Worm (Caenorhabditis elegans) whole organism, early embryonic: ENCODE results near the gene clec-2.

Experiments used
- F13C5.2 ChIP-seq: sonication (generic microtip); optimal IDR thresholded peaks from 2 replicates; lab custom pipeline; 2017; ENCODE audit warnings: mild to moderate bottlenecking, missing genetic modification characterization, inconsistent platforms, missing compliant biosample characterization
- aly-1 ChIP-seq: sonication (generic microtip); optimal IDR thresholded peaks from 2 replicates; lab custom pipeline; 2016; ENCODE audit warnings: missing genetic modification characterization, missing compliant biosample characterization
- ama-1 ChIP-seq: fragments of 150-350 bp; optimal IDR thresholded peaks from 2 replicates; lab custom pipeline; 2014
- ceh-13 ChIP-seq: fragments of 200-800 bp; sonication (Bioruptor generic); optimal IDR thresholded peaks from 2 replicates; lab custom pipeline; 2018; ENCODE audit warnings: mild to moderate bottlenecking, missing genetic modification characterization, missing compliant biosample characterization
- ets-7 ChIP-seq: sonication (generic microtip); optimal IDR thresholded peaks from 2 replicates; lab custom pipeline; 2016; ENCODE audit warnings: missing genotype, missing genetic modification characterization, missing compliant biosample characterization
- flt-1 ChIP-seq: fragments of 200-800 bp; sonication (Bioruptor generic); IDR thresholded peaks from 2 replicates; pipeline ENCODE4 v1.3.6; 2022; ENCODE audit warnings: missing genetic modification characterization, missing compliant biosample characterization
- pes-1 ChIP-seq: fragments of 200-800 bp; sonication (Bioruptor generic); IDR thresholded peaks from 2 replicates; pipeline ENCODE4 v1.3.6; 2022; ENCODE audit warnings: missing genetic modification reagents, missing genetic modification characterization, missing compliant biosample characterization
- sea-1 ChIP-seq: fragments of 200-800 bp; sonication (Bioruptor generic); conservative IDR thresholded peaks from 2 replicates; pipeline ENCODE4 v1.3.6; 2022; ENCODE audit warnings: missing genetic modification characterization, missing compliant biosample characterization
- tra-4 ChIP-seq: sonication (generic microtip); optimal IDR thresholded peaks from 2 replicates; lab custom pipeline; 2017; ENCODE audit warnings: missing genetic modification characterization, missing compliant biosample characterization

DNA sequence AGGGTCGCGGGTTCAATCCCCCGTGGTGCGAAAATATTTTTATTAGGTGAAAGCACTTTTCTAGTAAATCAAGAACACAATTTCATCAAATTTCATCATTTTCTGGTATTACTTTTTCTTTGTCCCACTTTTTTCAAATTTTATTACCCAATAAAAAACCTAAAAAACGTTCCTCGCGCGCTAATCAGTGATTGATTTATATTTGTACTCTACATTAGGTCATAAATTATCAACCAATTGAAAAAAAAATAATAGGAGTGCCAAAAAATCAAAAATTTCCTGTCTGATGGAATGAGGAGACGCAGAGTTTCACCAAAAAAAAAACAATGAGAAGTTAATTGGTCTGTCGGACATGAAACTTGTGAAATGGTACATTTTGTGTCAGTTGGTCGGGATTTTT, 1.4 kb upstream of the clec-2 start:
- no peak for TF ChIP-seq ceh-13 (GFP tag; lab: Kevin White, UChicago)
- no peak for TF ChIP-seq tra-4 (tag; lab: Kevin White, UChicago)
- TF ChIP-seq pes-1: no peak
- no peak for TF ChIP-seq sea-1 (GFP tag; lab: Robert Waterston, UW)
- TF ChIP-seq ama-1 (lab: Kevin White, UChicago): no peak
- TF ChIP-seq ets-7: no peak
- no peak for TF ChIP-seq flt-1 (GFP tag; lab: Robert Waterston, UW)
- TF ChIP-seq aly-1 (tag; lab: Kevin White, UChicago): no peak
- no peak for TF ChIP-seq F13C5.2 (tag; lab: Kevin White, UChicago)
